Worm (Caenorhabditis elegans) whole organism, late embryonic: Measurements from ENCODE around the gene Y53G8AM.8.

Experiments used
- C08G9.2 ChIP-seq: sonication (generic microtip); optimal IDR thresholded peaks from 2 replicates; lab custom pipeline; 2016; ENCODE audit warnings: mild to moderate bottlenecking, missing genetic modification characterization, moderate library complexity, missing compliant biosample characterization
- K02D7.2 ChIP-seq: sonication (generic microtip); optimal IDR thresholded peaks from 2 replicates; lab custom pipeline; 2017; ENCODE audit warnings: mild to moderate bottlenecking, missing genetic modification characterization, missing compliant biosample characterization
- K09A11.1 ChIP-seq: sonication (generic microtip); optimal IDR thresholded peaks from 2 replicates; lab custom pipeline; 2017; ENCODE audit warnings: antibody characterized with exemption, mild to moderate bottlenecking, missing genetic modification characterization, missing compliant biosample characterization; ENCODE audit not compliant: insufficient read depth
- ama-1 ChIP-seq: fragments of 150-350 bp; optimal IDR thresholded peaks from 2 replicates; lab custom pipeline; 2014
- ceh-14 ChIP-seq: sonication (generic microtip); optimal IDR thresholded peaks from 2 replicates; lab custom pipeline; 2016; ENCODE audit warnings: missing genotype, missing genetic modification characterization, missing compliant biosample characterization
- ceh-18 ChIP-seq: sonication (generic microtip); optimal IDR thresholded peaks from 2 replicates; lab custom pipeline; 2016; ENCODE audit warnings: missing genetic modification characterization, missing compliant biosample characterization
- ceh-24 ChIP-seq: sonication (generic microtip); optimal IDR thresholded peaks from 2 replicates; lab custom pipeline; 2016; ENCODE audit warnings: mild to moderate bottlenecking, missing genetic modification characterization, missing compliant biosample characterization
- ceh-31 ChIP-seq: sonication (generic microtip); optimal IDR thresholded peaks from 2 replicates; lab custom pipeline; 2016; ENCODE audit warnings: missing genetic modification characterization, missing compliant biosample characterization
- ceh-34 ChIP-seq: sonication (generic microtip); optimal IDR thresholded peaks from 2 replicates; lab custom pipeline; 2016; ENCODE audit warnings: mild to moderate bottlenecking, missing genetic modification characterization, missing compliant biosample characterization
- ceh-45 ChIP-seq: fragments of 200-800 bp; sonication (Bioruptor generic); IDR thresholded peaks from 2 replicates; pipeline ENCODE4 v1.3.6; 2022; ENCODE audit warnings: missing genetic modification reagents, missing genetic modification characterization, missing compliant biosample characterization
- ceh-48 ChIP-seq: sonication (generic microtip); optimal IDR thresholded peaks from 2 replicates; lab custom pipeline; 2016; ENCODE audit warnings: missing genetic modification characterization, inconsistent platforms, missing compliant biosample characterization
- ceh-9 ChIP-seq: sonication (generic microtip); optimal IDR thresholded peaks from 2 replicates; lab custom pipeline; 2016; ENCODE audit warnings: mild to moderate bottlenecking, missing genetic modification characterization, inconsistent platforms, missing compliant biosample characterization
- dmd-4 ChIP-seq: sonication (generic microtip); optimal IDR thresholded peaks from 2 replicates; lab custom pipeline; 2016; ENCODE audit warnings: borderline replicate concordance, missing genetic modification characterization, missing compliant biosample characterization
- elt-2 ChIP-seq: sonication (generic microtip); optimal IDR thresholded peaks from 2 replicates; lab custom pipeline; 2016; ENCODE audit warnings: missing genetic modification reagents, missing genetic modification characterization, missing compliant biosample characterization
- elt-4 ChIP-seq: sonication (generic microtip); optimal IDR thresholded peaks from 2 replicates; lab custom pipeline; 2016; ENCODE audit warnings: missing genetic modification characterization, missing compliant biosample characterization
- ets-4 ChIP-seq: sonication (generic microtip); optimal IDR thresholded peaks from 2 replicates; lab custom pipeline; 2016; ENCODE audit warnings: missing genetic modification characterization, missing compliant biosample characterization
- eyg-1 ChIP-seq: sonication (generic microtip); optimal IDR thresholded peaks from 2 replicates; lab custom pipeline; 2016; ENCODE audit warnings: missing genotype, missing genetic modification characterization, missing compliant biosample characterization
- fkh-6 ChIP-seq: sonication (generic microtip); optimal IDR thresholded peaks from 2 replicates; lab custom pipeline; 2016; ENCODE audit warnings: missing genetic modification characterization, missing compliant biosample characterization
- gmeb-2 ChIP-seq: sonication (generic microtip); optimal IDR thresholded peaks from 2 replicates; lab custom pipeline; 2016; ENCODE audit warnings: missing genetic modification characterization, inconsistent platforms, missing compliant biosample characterization
- hlh-15 ChIP-seq: sonication (generic microtip); optimal IDR thresholded peaks from 2 replicates; lab custom pipeline; 2016; ENCODE audit warnings: missing genetic modification characterization, missing compliant biosample characterization
- hlh-6 ChIP-seq: sonication (generic microtip); optimal IDR thresholded peaks from 2 replicates; lab custom pipeline; 2016; ENCODE audit warnings: missing genotype, missing genetic modification characterization, missing compliant biosample characterization
- hlh-8 ChIP-seq: sonication (generic microtip); optimal IDR thresholded peaks from 2 replicates; lab custom pipeline; 2016; ENCODE audit warnings: missing genotype, missing genetic modification characterization, missing compliant biosample characterization
- lim-6 ChIP-seq: sonication (generic microtip); optimal IDR thresholded peaks from 2 replicates; lab custom pipeline; 2016; ENCODE audit warnings: missing genetic modification characterization, missing compliant biosample characterization
- lin-11 ChIP-seq: fragments of 200-800 bp; sonication (Bioruptor generic); optimal IDR thresholded peaks from 2 replicates; lab custom pipeline; 2018; ENCODE audit warnings: mild to moderate bottlenecking, missing genetic modification characterization, missing compliant biosample characterization
- madf-2 ChIP-seq: sonication (generic microtip); optimal IDR thresholded peaks from 2 replicates; lab custom pipeline; 2017; ENCODE audit warnings: missing genetic modification characterization, missing compliant biosample characterization
- nhr-232 ChIP-seq: sonication (generic microtip); optimal IDR thresholded peaks from 2 replicates; lab custom pipeline; 2016; ENCODE audit warnings: missing genetic modification characterization, missing compliant biosample characterization
- odd-2 ChIP-seq: sonication (generic microtip); optimal IDR thresholded peaks from 2 replicates; lab custom pipeline; 2017; ENCODE audit warnings: antibody characterized with exemption, mild to moderate bottlenecking, missing genetic modification characterization, missing compliant biosample characterization
- pag-3 ChIP-seq: sonication (generic microtip); optimal IDR thresholded peaks from 2 replicates; lab custom pipeline; 2016; ENCODE audit warnings: missing compliant biosample characterization, missing genetic modification characterization, borderline replicate concordance
- pqm-1 ChIP-seq: sonication (generic microtip); optimal IDR thresholded peaks from 2 replicates; lab custom pipeline; 2016; ENCODE audit warnings: missing genetic modification characterization, missing compliant biosample characterization
- ref-2 ChIP-seq: sonication (generic microtip); optimal IDR thresholded peaks from 2 replicates; lab custom pipeline; 2016; ENCODE audit warnings: missing genetic modification characterization, missing compliant biosample characterization
- sdc-2 ChIP-seq: sonication (generic microtip); optimal IDR thresholded peaks from 2 replicates; lab custom pipeline; 2016; ENCODE audit warnings: missing genotype, missing genetic modification characterization, missing compliant biosample characterization
- sox-2 ChIP-seq: fragments of 200-800 bp; sonication (Bioruptor generic); IDR thresholded peaks from 2 replicates; pipeline ENCODE4 v1.3.6; 2022; ENCODE audit warnings: missing genetic modification reagents, missing genetic modification characterization, missing compliant biosample characterization
- tbx-2 ChIP-seq: sonication (generic microtip); optimal IDR thresholded peaks from 2 replicates; lab custom pipeline; 2016; ENCODE audit warnings: missing genetic modification characterization, missing compliant biosample characterization
- ttx-3 ChIP-seq: sonication (generic microtip); optimal IDR thresholded peaks from 2 replicates; lab custom pipeline; 2016; ENCODE audit warnings: missing genetic modification reagents, missing genetic modification characterization, missing compliant biosample characterization
- unc-42 ChIP-seq: sonication (generic microtip); optimal IDR thresholded peaks from 2 replicates; lab custom pipeline; 2016; ENCODE audit warnings: missing genotype, missing genetic modification characterization, missing compliant biosample characterization
- unc-55 ChIP-seq: sonication (generic microtip); optimal IDR thresholded peaks from 2 replicates; lab custom pipeline; 2017; ENCODE audit warnings: missing biosample characterization, missing genetic modification reagents, missing genetic modification characterization
- unc-86 ChIP-seq: sonication (generic microtip); optimal IDR thresholded peaks from 2 replicates; lab custom pipeline; 2016; ENCODE audit warnings: missing genetic modification characterization, missing compliant biosample characterization
- zip-5 ChIP-seq: sonication (generic microtip); optimal IDR thresholded peaks from 2 replicates; lab custom pipeline; 2016; ENCODE audit warnings: missing genetic modification characterization, missing compliant biosample characterization

Gene Y53G8AM.8

ce11 chrIII:3322317-3323010 is 44.0 kb upstream of the Y53G8AM.8 start, which contains the start of gene phf-15 (continued):
- peak; percentile 56 for TF ChIP-seq ceh-14 (tag; lab: Kevin White, UChicago)
- TF ChIP-seq ceh-31 (tag; lab: Kevin White, UChicago) = peak; percentile 70
- TF ChIP-seq ceh-9 (tag; lab: Kevin White, UChicago) = no peak
- peak; percentile 12 for TF ChIP-seq ceh-48 (tag; lab: Kevin White, UChicago)
- no peak for TF ChIP-seq ceh-18 (tag; lab: Kevin White, UChicago)
- peak; percentile 5 for TF ChIP-seq zip-5 (tag; lab: Kevin White, UChicago)
- no peak for TF ChIP-seq K02D7.2 (tag; lab: Kevin White, UChicago)
- TF ChIP-seq nhr-232 = no peak
- TF ChIP-seq elt-2 (tag; lab: Kevin White, UChicago) = peak; percentile 34
- TF ChIP-seq sdc-2 = no peak
- TF ChIP-seq lin-11 = no peak
- TF ChIP-seq dmd-4 (tag; lab: Kevin White, UChicago) = no peak
- TF ChIP-seq ama-1 = no peak
- peak; percentile 61 for TF ChIP-seq C08G9.2 (tag; lab: Kevin White, UChicago)

ce11 chrIII:3321145-3321544 is 42.6 kb upstream of the Y53G8AM.8 start, which contains the start of gene Y53G8AR.9:
Gene Y53G8AR.9 (minus strand): TSS chrIII:3321245.
- TF ChIP-seq ref-2 (tag; lab: Kevin White, UChicago) (no peak), ets-4 (no peak), K09A11.1 (no peak), unc-42 (tag; lab: Kevin White, UChicago) (no peak), ttx-3 (tag; lab: Kevin White, UChicago) (no peak), tbx-2 (tag; lab: Kevin White, UChicago) (no peak), odd-2 (tag; lab: Kevin White, UChicago) (no peak), elt-4 (tag; lab: Kevin White, UChicago) (no peak), madf-2 (tag; lab: Kevin White, UChicago) (no peak), eyg-1 (tag; lab: Kevin White, UChicago) (no peak)

- TF ChIP-seq ceh-45 (GFP tag; lab: Robert Waterston, UW) (0 out of 2 replicates have a peak, but pooled peaks have one; percentile 26), hlh-6 (tag; lab: Kevin White, UChicago) (no peak)
These were observed 39.4 kb upstream of the Y53G8AM.8 start for ce11 chrIII:3317887-3318286.

ce11 chrIII:3312111-3312510 is 33.6 kb upstream of the Y53G8AM.8 start:
- TF ChIP-seq lim-6 (tag; lab: Kevin White, UChicago) (no peak), unc-86 (tag; lab: Kevin White, UChicago) (no peak), ceh-9 (tag; lab: Kevin White, UChicago) (no peak), sox-2 (GFP tag; lab: Robert Waterston, UW) (no peak), pag-3 (tag; lab: Kevin White, UChicago) (no peak)

- TF ChIP-seq elt-2 (tag; lab: Kevin White, UChicago) (no peak), ref-2 (tag; lab: Kevin White, UChicago) (no peak), unc-42 (tag; lab: Kevin White, UChicago) (no peak), lin-11 (no peak), hlh-8 (tag; lab: Kevin White, UChicago) (no peak), gmeb-2 (no peak), pqm-1 (tag; lab: Kevin White, UChicago) (no peak), hlh-15 (tag; lab: Kevin White, UChicago) (no peak), unc-55 (no peak), fkh-6 (tag; lab: Kevin White, UChicago) (no peak), ets-4 (no peak), ceh-24 (tag; lab: Kevin White, UChicago) (no peak), zip-5 (tag; lab: Kevin White, UChicago) (no peak), ceh-34 (tag; lab: Kevin White, UChicago) (no peak), ttx-3 (tag; lab: Kevin White, UChicago) (no peak)
These were observed 33.1 kb upstream of the Y53G8AM.8 start for ce11 chrIII:3311607-3312006.
